Worm (Caenorhabditis elegans): ENCODE results near the gene hars-1.

Gene hars-1

ce11 chrIV:10820114-10820513, 38.6 kb upstream of the hars-1 start:
- TF ChIP-seq hsf-1 (GFP tag; IDR thresholded peaks at IDR 0.05) (no peak), die-1 (tag; optimal IDR thresholded peaks at IDR 0.05) (no peak), akir-1 (GFP tag; optimal IDR thresholded peaks at IDR 0.05) (no peak), fkh-3 (tag; optimal IDR thresholded peaks at IDR 0.05) (no peak), ceh-27 (GFP tag; optimal IDR thresholded peaks at IDR 0.05) (no peak), mel-28 (tag; optimal IDR thresholded peaks at IDR 0.05; ENCODE audit: borderline replicate concordance) (no peak), atf-7 (tag; optimal IDR thresholded peaks at IDR 0.05) (peak; percentile 33), egl-18 (GFP tag; IDR thresholded peaks at IDR 0.05) (no peak), let-607 (tag; optimal IDR thresholded peaks at IDR 0.05) (peak in 1 of 2 experiments; percentile 41), tbx-9 (tag; optimal IDR thresholded peaks at IDR 0.05; ENCODE audit: borderline replicate concordance) (no peak), dox-1 (GFP tag; IDR thresholded peaks at IDR 0.05) (peak; percentile 37; the same call in 1 of the 2 replicates), attf-5 (GFP tag; optimal IDR thresholded peaks at IDR 0.05) (peak; percentile 49), lir-1 (GFP tag; conservative IDR thresholded peaks at IDR 0.05) (no peak), nhr-80 (tag; optimal IDR thresholded peaks at IDR 0.05) (peak; percentile 87), efl-1 (GFP tag; optimal IDR thresholded peaks at IDR 0.05) (no peak), ztf-18 (tag; optimal IDR thresholded peaks at IDR 0.05) (no peak), Y53F4B.3 (GFP tag; IDR thresholded peaks at IDR 0.05) (no peak), F57C9.4 (tag; optimal IDR thresholded peaks at IDR 0.05) (no peak), nhr-90 (tag; optimal IDR thresholded peaks at IDR 0.05) (no peak), cebp-1 (GFP tag; IDR thresholded peaks at IDR 0.05) (no peak), cebp-1 (tag; optimal IDR thresholded peaks at IDR 0.05) (peak; percentile 21), hmg-1.2 (GFP tag; IDR thresholded peaks at IDR 0.05) (0 out of 2 replicates have a peak, but pooled peaks have one; percentile 10)

ce11 chrIV:10820837-10821671, 37.7 kb upstream of the hars-1 start:
- TF ChIP-seq lin-26 (GFP tag; IDR thresholded peaks at IDR 0.05) (peak; percentile 21; the same call in 1 of the 2 replicates), C17E4.6 (GFP tag; IDR thresholded peaks at IDR 0.05) (no peak), hmg-1.2 (GFP tag; IDR thresholded peaks at IDR 0.05) (no peak), ceh-40 (GFP tag; IDR thresholded peaks at IDR 0.05) (0 out of 2 replicates have a peak, but pooled peaks have one; percentile 4), rpc-1 (optimal IDR thresholded peaks at IDR 0.05) (no peak), rpc-1 (tag; optimal IDR thresholded peaks at IDR 0.05) (no peak), tbx-9 (tag; optimal IDR thresholded peaks at IDR 0.05; ENCODE audit: borderline replicate concordance) (no peak), cebp-1 (GFP tag; IDR thresholded peaks at IDR 0.05) (no peak), cebp-1 (tag; optimal IDR thresholded peaks at IDR 0.05) (no peak), F37B4.10 (GFP tag; IDR thresholded peaks at IDR 0.05) (no peak), attf-5 (GFP tag; optimal IDR thresholded peaks at IDR 0.05) (no peak), ztf-26 (tag; optimal IDR thresholded peaks at IDR 0.05) (no peak), lag-1 (GFP tag; IDR thresholded peaks at IDR 0.05) (no peak), hsf-1 (GFP tag; IDR thresholded peaks at IDR 0.05) (peak; percentile 68; the same call in 1 of the 2 replicates), aptf-3 (GFP tag; IDR thresholded peaks at IDR 0.05) (0 out of 2 replicates have a peak, but pooled peaks have one; percentile 5), ztf-25 (GFP tag; IDR thresholded peaks at IDR 0.05) (no peak), snpc-1.1 (tag; optimal IDR thresholded peaks at IDR 0.05; ENCODE audit: insufficient read depth) (no peak), F52B5.7 (tag; optimal IDR thresholded peaks at IDR 0.05) (no peak), madf-6 (GFP tag; IDR thresholded peaks at IDR 0.05) (no peak), hrde-1 (tag; optimal IDR thresholded peaks at IDR 0.05; ENCODE audit: borderline replicate concordance) (no peak), rcor-1 (GFP tag; IDR thresholded peaks at IDR 0.05) (no peak), aptf-2 (GFP tag; conservative IDR thresholded peaks at IDR 0.05) (no peak), efl-1 (GFP tag; optimal IDR thresholded peaks at IDR 0.05) (no peak), fkh-3 (tag; optimal IDR thresholded peaks at IDR 0.05) (peak; percentile 32), snpc-3.4 (tag; optimal IDR thresholded peaks at IDR 0.05) (no peak), F10E7.11 (tag; optimal IDR thresholded peaks at IDR 0.05) (no peak), nfya-1 (tag; optimal IDR thresholded peaks at IDR 0.05; ENCODE audit: borderline replicate concordance, insufficient read depth) (no peak), let-526 (GFP tag; IDR thresholded peaks at IDR 0.05) (no peak), ceh-58 (GFP tag; IDR thresholded peaks at IDR 0.05) (no peak), F39B2.1 (GFP tag; IDR thresholded peaks at IDR 0.05) (no peak), mel-28 (tag; optimal IDR thresholded peaks at IDR 0.05; ENCODE audit: borderline replicate concordance) (no peak)

Data from whole organism, young adult.